Fruit fly (Drosophila melanogaster): ENCODE results near the gene Pa1.

DNA sequence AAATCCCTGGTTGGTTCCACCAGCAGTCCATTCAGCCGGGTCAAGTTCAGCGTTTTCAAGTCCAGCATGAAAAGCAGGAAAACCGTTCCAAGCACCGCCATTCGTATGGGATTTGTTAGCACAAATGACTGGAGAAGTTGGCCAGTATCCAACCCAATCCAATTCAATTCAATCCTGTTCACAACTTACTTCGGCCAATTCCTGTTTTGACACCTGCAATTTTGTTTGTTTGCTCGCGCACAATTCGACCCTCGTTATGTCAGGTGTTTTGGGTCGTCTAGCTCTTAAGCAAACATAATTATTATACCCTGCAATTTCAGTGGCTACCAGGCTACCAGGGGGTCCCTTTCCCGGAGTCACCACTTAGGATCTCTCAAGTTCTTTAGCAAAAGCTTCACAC, 47.9 kb upstream of the Pa1 start, which contains the start of gene Ir10a:
- TF ChIP-seq OdsH (GFP tag; optimal IDR thresholded peaks at IDR 0.05) (no peak), CG32006 (GFP tag; optimal IDR thresholded peaks at IDR 0.05) (no peak), CG3919 (GFP tag; optimal IDR thresholded peaks at IDR 0.05) (no peak), CG7368 (GFP tag; optimal IDR thresholded peaks at IDR 0.05) (no peak), Gug (GFP tag; IDR thresholded peaks at IDR 0.05) (no peak), CG6163 (GFP tag; IDR thresholded peaks at IDR 0.05) (no peak), CG8319 (GFP tag; optimal IDR thresholded peaks at IDR 0.05) (no peak), CG8119 (GFP tag; IDR thresholded peaks at IDR 0.05) (no peak), Sox102F (GFP tag; optimal IDR thresholded peaks at IDR 0.05) (no peak), fkh (GFP tag; optimal IDR thresholded peaks at IDR 0.05) (no peak), fd59A (GFP tag; optimal IDR thresholded peaks at IDR 0.05) (no peak), Ets21C (GFP tag; optimal IDR thresholded peaks at IDR 0.05) (no peak), CG11294 (GFP tag; IDR thresholded peaks at IDR 0.05) (no peak)
